Fruit fly (Drosophila melanogaster): ENCODE data around the gene CG5112.

Gene CG5112

DNA sequence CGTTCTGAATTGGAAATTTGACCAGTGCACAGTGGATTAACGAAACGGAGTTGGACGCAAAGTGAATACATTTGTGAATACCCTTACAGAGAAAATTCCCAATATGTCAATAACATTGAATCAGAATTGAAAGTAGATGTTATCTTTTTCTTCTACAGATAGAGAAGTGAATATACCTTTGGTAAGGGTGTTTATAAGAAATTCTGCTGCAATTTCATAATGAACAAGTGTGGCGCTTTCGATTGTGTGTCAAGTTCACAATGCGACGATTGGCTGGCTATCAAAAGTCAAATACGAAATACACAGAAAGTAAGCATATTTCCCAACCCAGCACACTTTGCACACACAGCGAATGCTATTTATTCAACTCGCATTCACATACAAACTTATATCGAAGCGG is 42.9 kb upstream of the CG5112 start:
- TF ChIP-seq eg (GFP tag; IDR thresholded peaks at IDR 0.05) (no peak), Hr4 (GFP tag; optimal IDR thresholded peaks at IDR 0.05) (no peak), Eip78C (GFP tag) (peak; percentile 26), Blimp-1 (GFP tag; optimal IDR thresholded peaks at IDR 0.05) (no peak), Gug (GFP tag; IDR thresholded peaks at IDR 0.05) (no peak), salr (GFP tag; optimal IDR thresholded peaks at IDR 0.05) (no peak), CG32006 (GFP tag; optimal IDR thresholded peaks at IDR 0.05) (no peak), Hr38 (GFP tag; optimal IDR thresholded peaks at IDR 0.05) (no peak), Eip93F (GFP tag; optimal IDR thresholded peaks at IDR 0.05) (no peak), Met (GFP tag; optimal IDR thresholded peaks at IDR 0.05) (peak; percentile 17), CG6792 (GFP tag; optimal IDR thresholded peaks at IDR 0.05) (no peak), dsx (GFP tag; optimal IDR thresholded peaks at IDR 0.05; ENCODE audit: poor library complexity, severe bottlenecking) (no peak), CG6276 (GFP tag; optimal IDR thresholded peaks at IDR 0.05) (no peak), Smox (GFP tag; optimal IDR thresholded peaks at IDR 0.05) (no peak), pdm3 (GFP tag; optimal IDR thresholded peaks at IDR 0.05) (peak; percentile 3), topi (GFP tag; optimal IDR thresholded peaks at IDR 0.05) (peak; percentile 23), CG10631 (GFP tag; optimal IDR thresholded peaks at IDR 0.05) (no peak), esn (GFP tag; optimal IDR thresholded peaks at IDR 0.05) (peak; percentile 45), net (GFP tag; optimal IDR thresholded peaks at IDR 0.05) (no peak), Sox14 (GFP tag; optimal IDR thresholded peaks at IDR 0.05) (no peak), acj6 (GFP tag; optimal IDR thresholded peaks at IDR 0.05) (peak; percentile 1), Ets21C (GFP tag; optimal IDR thresholded peaks at IDR 0.05) (no peak), Hr39 (GFP tag; optimal IDR thresholded peaks at IDR 0.05) (peak; percentile 38), CG8119 (GFP tag; IDR thresholded peaks at IDR 0.05) (no peak), cyc (GFP tag; optimal IDR thresholded peaks at IDR 0.05) (no peak), Sox15 (GFP tag; optimal IDR thresholded peaks at IDR 0.05) (no peak), fd85E (GFP tag; optimal IDR thresholded peaks at IDR 0.05) (no peak), dac (GFP tag; optimal IDR thresholded peaks at IDR 0.05) (no peak), lz (GFP tag; optimal IDR thresholded peaks at IDR 0.05) (no peak), CG6808 (GFP tag; optimal IDR thresholded peaks at IDR 0.05) (no peak), fkh (GFP tag; optimal IDR thresholded peaks at IDR 0.05) (no peak), Lpt (GFP tag; optimal IDR thresholded peaks at IDR 0.05) (no peak), CG1621 (tag; optimal IDR thresholded peaks at IDR 0.05) (no peak), Eip75B (GFP tag; optimal IDR thresholded peaks at IDR 0.05) (peak; percentile 23), CG3919 (GFP tag; optimal IDR thresholded peaks at IDR 0.05) (no peak), Sox102F (GFP tag; optimal IDR thresholded peaks at IDR 0.05) (peak; percentile 18), CG15336 (GFP tag; IDR thresholded peaks at IDR 0.05) (no peak), CG9139 (GFP tag; optimal IDR thresholded peaks at IDR 0.05) (no peak), CG8632 (GFP tag; optimal IDR thresholded peaks at IDR 0.05) (no peak), CG11294 (GFP tag; IDR thresholded peaks at IDR 0.05) (no peak), OdsH (GFP tag; optimal IDR thresholded peaks at IDR 0.05) (no peak), CG16779 (tag; optimal IDR thresholded peaks at IDR 0.05) (no peak), CG11762 (GFP tag; optimal IDR thresholded peaks at IDR 0.05; ENCODE audit: insufficient read depth) (no peak), spab (GFP tag; optimal IDR thresholded peaks at IDR 0.05) (no peak), CG6163 (GFP tag; IDR thresholded peaks at IDR 0.05) (no peak), ss (GFP tag; optimal IDR thresholded peaks at IDR 0.05) (no peak), svp (GFP tag) (peak; percentile 70), Ets96B (tag; optimal IDR thresholded peaks at IDR 0.05) (no peak), vri (GFP tag; optimal IDR thresholded peaks at IDR 0.05) (peak; percentile 29), achi (GFP tag; optimal IDR thresholded peaks at IDR 0.05) (no peak), fd59A (GFP tag; optimal IDR thresholded peaks at IDR 0.05) (no peak), CG4318 (GFP tag; optimal IDR thresholded peaks at IDR 0.05) (no peak), CG7368 (GFP tag; optimal IDR thresholded peaks at IDR 0.05) (no peak)

Data from whole organism, prepupa.